Worm (Caenorhabditis elegans): ENCODE measurements around the gene fbxa-155.

The fbxa-155 gene

DNA sequence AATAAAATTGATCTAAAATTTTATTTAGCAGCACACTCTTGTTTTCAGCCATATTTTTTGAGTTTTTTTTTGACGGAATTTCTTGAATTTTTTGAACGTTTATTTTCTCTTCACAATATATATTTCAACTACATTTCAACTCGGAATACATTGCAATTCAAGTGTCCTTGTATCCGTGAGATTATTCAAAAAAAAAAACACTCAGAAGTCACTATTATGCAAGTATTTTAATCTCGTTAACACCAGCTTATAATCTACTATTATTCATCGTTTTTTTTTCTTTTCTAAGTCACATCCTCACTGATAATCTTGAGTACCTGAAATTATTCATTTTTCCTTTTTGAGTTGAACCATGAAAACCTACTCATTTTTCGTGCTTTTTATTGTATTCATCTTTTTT, 13.4 kb upstream of the fbxa-155 start, which contains the start of gene ins-21:
ins-21 (plus strand) TSS at position 301 of the 400 bp plus-strand sequence.
- TF ChIP-seq F57C9.4 (tag; optimal IDR thresholded peaks at IDR 0.05): no peak

DNA sequence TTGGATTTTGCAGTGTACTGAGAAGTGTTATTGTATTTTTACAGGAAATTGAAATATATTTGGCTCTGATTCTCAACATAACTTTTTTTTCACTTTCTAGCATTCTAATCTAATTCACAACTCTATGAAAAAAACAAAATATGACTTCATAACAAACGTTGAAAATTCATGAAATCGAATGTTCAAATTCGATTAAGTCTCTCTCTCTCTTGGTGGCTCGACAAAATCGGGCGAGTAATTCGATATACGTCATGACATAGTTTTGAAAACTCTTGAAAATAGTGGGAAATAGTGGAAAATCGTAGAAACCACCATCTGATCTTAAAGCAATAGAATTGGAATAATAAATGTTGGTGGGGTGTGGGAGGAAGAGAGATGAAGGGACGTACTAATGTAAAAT, 8.0 kb upstream of the fbxa-155 start:
- no peak for TF ChIP-seq attf-6 (GFP tag; IDR thresholded peaks at IDR 0.05)
- no peak for TF ChIP-seq madf-6 (GFP tag; IDR thresholded peaks at IDR 0.05)
- TF ChIP-seq Y56A3A.18 (GFP tag; IDR thresholded peaks at IDR 0.05): no peak
- TF ChIP-seq C06A6.2 (GFP tag; conservative IDR thresholded peaks at IDR 0.05): no peak

- TF ChIP-seq madf-10 (tag; optimal IDR thresholded peaks at IDR 0.05) (peak; percentile 32), C17E4.6 (GFP tag; IDR thresholded peaks at IDR 0.05) (no peak)
These were observed 6.5 kb upstream of the fbxa-155 start, which contains the start of gene rgs-1 for ce11 chrIII:10016413-10017051. Gene rgs-1, minus strand, starts transcription at chrIII:10016558.

DNA sequence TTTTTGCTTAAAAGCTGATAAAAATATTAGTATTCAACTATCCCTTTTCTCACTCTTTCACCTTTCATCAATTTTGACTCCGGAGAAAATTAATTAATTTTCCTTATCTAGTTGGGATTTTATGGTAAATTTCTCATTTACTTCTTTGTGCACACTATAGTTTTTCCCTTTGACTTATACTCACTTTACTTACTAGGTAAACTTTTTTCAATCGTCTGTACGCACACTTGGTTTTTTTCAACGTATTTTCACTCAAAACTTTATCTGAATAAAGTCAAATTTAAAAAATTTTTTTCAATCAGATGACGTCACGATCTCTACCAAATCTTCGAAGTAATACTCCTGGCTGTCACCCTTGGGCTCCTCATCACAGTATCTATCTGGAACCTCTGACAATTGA, 2.1 kb upstream of the fbxa-155 start, which contains the start of gene C05B5.16:
C05B5.16 (plus strand) TSS at position 301 of the 400 bp plus-strand sequence.
- TF ChIP-seq hlh-12 (tag; optimal IDR thresholded peaks at IDR 0.05) (no peak), rcor-1 (GFP tag; IDR thresholded peaks at IDR 0.05) (no peak), mcd-1 (GFP tag; IDR thresholded peaks at IDR 0.05) (no peak), bed-2 (GFP tag; IDR thresholded peaks at IDR 0.05) (no peak), F33H1.4 (GFP tag; IDR thresholded peaks at IDR 0.05) (no peak), attf-6 (GFP tag; IDR thresholded peaks at IDR 0.05) (no peak), tbp1 (GFP tag; optimal IDR thresholded peaks at IDR 0.05) (no peak), F10E7.11 (tag; optimal IDR thresholded peaks at IDR 0.05) (no peak), mxl-1 (tag; optimal IDR thresholded peaks at IDR 0.05) (no peak)

ce11 chrIII:10006734-10007348, 3.2 kb downstream of the fbxa-155 start, which contains the start of gene C05B5.8:
Gene C05B5.8, minus strand, starts transcription at chrIII:10006784.
- TF ChIP-seq C17E4.6 (GFP tag; IDR thresholded peaks at IDR 0.05) (no peak), zfh-2 (GFP tag; conservative IDR thresholded peaks at IDR 0.05) (no peak), ceh-58 (GFP tag; IDR thresholded peaks at IDR 0.05) (no peak), snpc-3.4 (tag; optimal IDR thresholded peaks at IDR 0.05) (no peak), nhr-90 (tag; optimal IDR thresholded peaks at IDR 0.05) (no peak), egl-18 (GFP tag; IDR thresholded peaks at IDR 0.05) (no peak), efl-1 (GFP tag; optimal IDR thresholded peaks at IDR 0.05) (no peak), hlh-12 (tag; optimal IDR thresholded peaks at IDR 0.05) (no peak), ekl-4 (GFP tag; IDR thresholded peaks at IDR 0.05) (no peak), mxl-1 (tag; optimal IDR thresholded peaks at IDR 0.05) (no peak), zim-3 (tag; optimal IDR thresholded peaks at IDR 0.05) (no peak), rcor-1 (GFP tag; IDR thresholded peaks at IDR 0.05) (no peak), attf-5 (GFP tag; optimal IDR thresholded peaks at IDR 0.05) (no peak), nhr-27 (tag; optimal IDR thresholded peaks at IDR 0.05) (no peak), cebp-1 (GFP tag; IDR thresholded peaks at IDR 0.05) (no peak), cebp-1 (tag; optimal IDR thresholded peaks at IDR 0.05) (no peak), lin-35 (GFP tag; optimal IDR thresholded peaks at IDR 0.05) (no peak), mcd-1 (GFP tag; IDR thresholded peaks at IDR 0.05) (no peak), ets-4 (GFP tag; optimal IDR thresholded peaks at IDR 0.05) (no peak)

- no peak for TF ChIP-seq attf-3 (GFP tag; conservative IDR thresholded peaks at IDR 0.05)
- no peak for TF ChIP-seq ceh-58 (GFP tag; IDR thresholded peaks at IDR 0.05)
- TF ChIP-seq madf-8 (GFP tag; conservative IDR thresholded peaks at IDR 0.05): no peak
- TF ChIP-seq lin-35 (GFP tag; optimal IDR thresholded peaks at IDR 0.05): no peak
- no peak for TF ChIP-seq ztf-18 (tag; optimal IDR thresholded peaks at IDR 0.05)
- TF ChIP-seq egl-18 (GFP tag; IDR thresholded peaks at IDR 0.05): no peak
- no peak for TF ChIP-seq snpc-1.1 (tag; optimal IDR thresholded peaks at IDR 0.05; ENCODE audit: insufficient read depth)
- TF ChIP-seq C17E4.6 (GFP tag; IDR thresholded peaks at IDR 0.05): no peak
- TF ChIP-seq lsy-27 (tag; optimal IDR thresholded peaks at IDR 0.05; ENCODE audit: borderline replicate concordance, insufficient read depth): no peak
- no peak for TF ChIP-seq bed-1 (GFP tag; IDR thresholded peaks at IDR 0.05)
- TF ChIP-seq F55B11.4 (tag; optimal IDR thresholded peaks at IDR 0.05; ENCODE audit: borderline replicate concordance, insufficient read depth): no peak
These were observed 5.8 kb downstream of the fbxa-155 start, which contains the start of gene C05B5.11 for ce11 chrIII:10004213-10004612. Gene C05B5.11, plus strand, starts transcription at chrIII:10004513.

Data from whole organism, young adult.